Fruit fly (Drosophila melanogaster) whole organism, pupa: ENCODE measurements around the gene asf1.

Experiments used
- CG13204 ChIP-seq: fragments of 200-800 bp; sonication (Bioruptor generic); optimal IDR thresholded peaks from 2 replicates; lab custom pipeline; 2018; ENCODE audit warnings: missing biosample characterization, mild to moderate bottlenecking, missing genetic modification characterization, moderate library complexity
- CG34367 ChIP-seq: fragments of 200-800 bp; sonication (Bioruptor generic); optimal IDR thresholded peaks from 2 replicates; lab custom pipeline; 2018; ENCODE audit warnings: missing biosample characterization, mild to moderate bottlenecking, missing genetic modification characterization
- CG8301 ChIP-seq: fragments of 200-800 bp; sonication (Bioruptor generic); optimal IDR thresholded peaks from 2 replicates; lab custom pipeline; 2018; ENCODE audit warnings: missing biosample characterization, mild to moderate bottlenecking, missing genetic modification characterization
- CG9948 ChIP-seq: fragments of 200-800 bp; sonication (Bioruptor generic); optimal IDR thresholded peaks from 2 replicates; lab custom pipeline; 2018; ENCODE audit warnings: missing biosample characterization, mild to moderate bottlenecking, missing genetic modification characterization, moderate library complexity
- EcR ChIP-seq: fragments of 200-800 bp; sonication (Bioruptor generic); optimal IDR thresholded peaks from 3 replicates; lab custom pipeline; 2019; ENCODE audit warnings: missing biosample characterization, missing genetic modification characterization, mild to moderate bottlenecking, moderate library complexity, missing genetic modification reagents
- Pif1B ChIP-seq: fragments of 200-800 bp; sonication (Bioruptor generic); optimal IDR thresholded peaks from 3 replicates; lab custom pipeline; 2016; ENCODE audit warnings: missing biosample characterization, missing genetic modification characterization
- Snoo ChIP-seq: fragments of 200-800 bp; sonication (Bioruptor generic); optimal IDR thresholded peaks from 3 replicates; lab custom pipeline; 2017; ENCODE audit warnings: missing biosample characterization, mild to moderate bottlenecking, missing genetic modification characterization, inconsistent platforms
- rn ChIP-seq: fragments of 200-800 bp; sonication (Bioruptor generic); IDR thresholded peaks from 2 replicates; pipeline ENCODE4 v1.3.6; 2022; ENCODE audit warnings: missing biosample characterization, missing genetic modification characterization

DNA sequence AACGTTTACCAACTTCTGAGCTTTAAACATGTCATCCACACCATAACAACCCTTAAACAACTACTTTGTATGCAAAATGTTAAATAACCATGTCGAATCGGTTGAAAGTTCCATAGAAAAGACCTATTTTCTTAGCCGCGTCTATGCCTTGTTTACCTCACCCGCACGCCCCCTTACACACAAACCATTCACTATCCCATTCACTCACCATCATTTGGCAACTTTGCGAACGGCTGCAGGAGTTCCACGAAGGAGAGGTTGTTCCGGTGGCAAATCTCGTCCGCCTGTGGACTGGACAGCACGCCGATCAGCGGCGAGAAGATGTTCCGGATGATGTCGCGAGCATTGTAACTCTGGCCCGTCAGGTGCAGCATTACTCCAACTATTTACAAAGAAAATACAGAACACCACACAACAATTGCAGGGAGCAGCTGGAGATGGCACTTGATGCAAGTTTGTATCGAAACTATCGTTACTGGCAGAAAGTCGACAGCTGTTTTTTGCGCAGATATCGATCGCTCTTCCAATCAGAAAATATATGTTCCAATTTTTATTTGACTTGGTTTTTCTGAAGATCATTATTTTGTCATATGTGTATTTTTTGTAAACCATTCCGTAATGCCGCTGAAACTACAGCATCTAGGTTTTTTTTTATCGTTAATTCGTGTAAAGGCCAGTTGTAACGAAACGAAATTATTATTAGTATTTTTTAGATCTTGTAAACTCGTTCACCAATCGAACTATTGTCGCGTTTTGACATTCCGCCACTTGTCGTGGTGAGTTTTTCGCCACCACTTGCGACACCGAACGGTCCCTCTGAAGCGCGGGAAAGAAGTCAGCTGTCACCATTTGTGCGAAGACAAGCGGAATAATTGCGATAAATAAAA lies at the start of gene asf1:
- TF ChIP-seq CG13204 (GFP tag; lab: Kevin White, UChicago) (no peak), CG34367 (tag; lab: Kevin White, UChicago) (no peak), Pif1B (GFP tag; lab: Kevin White, UChicago) (no peak), Snoo (tag; lab: Kevin White, UChicago) (no peak), rn (GFP tag; lab: Robert Waterston, UW) (no peak), CG9948 (tag; lab: Kevin White, UChicago) (no peak), EcR (GFP tag; lab: Kevin White, UChicago) (no peak), CG8301 (tag; lab: Kevin White, UChicago) (no peak)
